Worm (Caenorhabditis elegans) whole organism, early embryonic: ENCODE measurements around the gene F49H6.5.

Source experiments
- ama-1 ChIP-seq: fragments of 150-350 bp; optimal IDR thresholded peaks from 2 replicates; lab custom pipeline; 2014
- scrt-1 ChIP-seq: fragments of 200-800 bp; sonication (Bioruptor generic); IDR thresholded peaks from 2 replicates; pipeline ENCODE4 v1.3.6; 2022; ENCODE audit warnings: missing genetic modification characterization, missing compliant biosample characterization
- tbx-37 ChIP-seq: fragments of 200-800 bp; sonication (Bioruptor generic); conservative IDR thresholded peaks from 2 replicates; pipeline ENCODE4 v1.3.6; 2022; ENCODE audit warnings: missing genetic modification reagents, missing genetic modification characterization, missing compliant biosample characterization

DNA sequence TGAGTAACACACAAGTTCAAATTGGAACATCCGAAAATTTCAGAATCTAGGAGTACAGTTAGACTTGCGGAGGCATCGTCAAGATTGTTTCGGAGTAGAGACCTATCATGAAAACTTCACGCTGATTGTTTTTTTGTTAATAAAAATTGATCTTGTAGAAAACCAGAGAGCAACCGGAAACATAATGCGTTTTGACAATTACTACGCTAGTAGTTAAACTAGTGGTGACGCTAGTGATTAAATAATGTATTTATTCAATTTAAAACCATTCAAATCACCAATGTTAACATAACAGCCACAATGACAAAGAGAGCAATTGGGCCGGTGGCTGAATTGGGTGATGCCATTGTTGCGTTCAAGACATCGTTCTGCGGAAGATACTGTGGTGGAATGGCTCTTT lies 3.4 kb upstream of the F49H6.5 start, which contains the start of gene F49H6.17:
- TF ChIP-seq ama-1 (lab: Kevin White, UChicago): no peak
- TF ChIP-seq scrt-1 (GFP tag; lab: Robert Waterston, UW): no peak
- no peak for TF ChIP-seq tbx-37
